Fruit fly (Drosophila melanogaster): ENCODE results near the gene CG8086.

Gene CG8086

dm6 chr2L:8302766-8303479 is 45.6 kb upstream of the CG8086 start, which contains the start of the genes wol and Scgalpha (continued):
- TF ChIP-seq CG10654 (GFP tag; optimal IDR thresholded peaks at IDR 0.05): no peak
- no peak for TF ChIP-seq cg (GFP tag; optimal IDR thresholded peaks at IDR 0.05)
- no peak for TF ChIP-seq C15 (GFP tag; IDR thresholded peaks at IDR 0.05)
- no peak for TF ChIP-seq CG15514 (GFP tag; optimal IDR thresholded peaks at IDR 0.05)
- no peak for TF ChIP-seq Elba2 (GFP tag; optimal IDR thresholded peaks at IDR 0.05)
- no peak for TF ChIP-seq run (tag; optimal IDR thresholded peaks at IDR 0.05)
- peak; percentile 51 for TF ChIP-seq unc-4 (GFP tag; IDR thresholded peaks at IDR 0.05; ENCODE audit: partially characterized antibody)
- no peak for TF ChIP-seq CG31365 (tag; optimal IDR thresholded peaks at IDR 0.05)
- TF ChIP-seq CG34422 (GFP tag; IDR thresholded peaks at IDR 0.05): no peak; the same call in 2 of the 3 replicates
- no peak for TF ChIP-seq schlank (tag; optimal IDR thresholded peaks at IDR 0.05)
- TF ChIP-seq zfh2 (GFP tag; optimal IDR thresholded peaks at IDR 0.05): no peak
- TF ChIP-seq dimm (GFP tag; IDR thresholded peaks at IDR 0.05): no peak
- TF ChIP-seq D19B (GFP tag; optimal IDR thresholded peaks at IDR 0.05): no peak
- TF ChIP-seq Nf-YB (GFP tag; optimal IDR thresholded peaks at IDR 0.05): no peak
- TF ChIP-seq hkb (optimal IDR thresholded peaks at IDR 0.05): no peak
- no peak for TF ChIP-seq hkb (GFP tag; IDR thresholded peaks at IDR 0.05)
- TF ChIP-seq CG1529 (GFP tag; optimal IDR thresholded peaks at IDR 0.05): no peak
- TF ChIP-seq nerfin-1 (tag; optimal IDR thresholded peaks at IDR 0.05): peak; percentile 81
- TF ChIP-seq CG4730 (GFP tag; IDR thresholded peaks at IDR 0.05): no peak
- TF ChIP-seq CG6683 (GFP tag; optimal IDR thresholded peaks at IDR 0.05): no peak
- no peak for TF ChIP-seq Spps (tag; optimal IDR thresholded peaks at IDR 0.05)
- TF ChIP-seq CG6689 (GFP tag; IDR thresholded peaks at IDR 0.05): no peak
- no peak for TF ChIP-seq tin (GFP tag; optimal IDR thresholded peaks at IDR 0.05)
- TF ChIP-seq Atf-2 (GFP tag; optimal IDR thresholded peaks at IDR 0.05): no peak
- TF ChIP-seq Fer3 (tag; optimal IDR thresholded peaks at IDR 0.05): no peak
- TF ChIP-seq HLH4C (GFP tag; IDR thresholded peaks at IDR 0.05; ENCODE audit: partially characterized antibody): peak; percentile 69
- peak; percentile 41 for TF ChIP-seq YL-1 (GFP tag; optimal IDR thresholded peaks at IDR 0.05)
- no peak for TF ChIP-seq peb (GFP tag; IDR thresholded peaks at IDR 0.05)
- TF ChIP-seq CG10462 (GFP tag; optimal IDR thresholded peaks at IDR 0.05): no peak
- TF ChIP-seq Myb (GFP tag; optimal IDR thresholded peaks at IDR 0.05): peak; percentile 40
- TF ChIP-seq CG8281 (tag; optimal IDR thresholded peaks at IDR 0.05): no peak
- TF ChIP-seq CG13624 (GFP tag; optimal IDR thresholded peaks at IDR 0.05): no peak
- TF ChIP-seq Lim3 (GFP tag; IDR thresholded peaks at IDR 0.05): no peak
- no peak for TF ChIP-seq CG30431 (GFP tag; optimal IDR thresholded peaks at IDR 0.05)
- TF ChIP-seq esg (GFP tag; conservative IDR thresholded peaks at IDR 0.05): no peak
- no peak for TF ChIP-seq Atf3 (GFP tag; optimal IDR thresholded peaks at IDR 0.05)
- no peak for TF ChIP-seq CG15601 (tag; optimal IDR thresholded peaks at IDR 0.05)
- no peak for TF ChIP-seq CG8478 (optimal IDR thresholded peaks at IDR 0.05)
- TF ChIP-seq psq (GFP tag; optimal IDR thresholded peaks at IDR 0.05): no peak
- TF ChIP-seq rib (GFP tag; IDR thresholded peaks at IDR 0.05): no peak
- TF ChIP-seq tio (GFP tag; optimal IDR thresholded peaks at IDR 0.05): no peak
- no peak for TF ChIP-seq CG12744 (GFP tag; optimal IDR thresholded peaks at IDR 0.05)
- TF ChIP-seq CG3726 (GFP tag; IDR thresholded peaks at IDR 0.05): no peak
- no peak for TF ChIP-seq gt (GFP tag; IDR thresholded peaks at IDR 0.05)
- no peak for TF ChIP-seq CG9876 (GFP tag; optimal IDR thresholded peaks at IDR 0.05)
- TF ChIP-seq CG7786 (GFP tag; optimal IDR thresholded peaks at IDR 0.05): no peak
- no peak for TF ChIP-seq CG1024 (GFP tag; IDR thresholded peaks at IDR 0.05)
- no peak for TF ChIP-seq kay (GFP tag; optimal IDR thresholded peaks at IDR 0.05)
- no peak for TF ChIP-seq CG6813 (GFP tag; optimal IDR thresholded peaks at IDR 0.05)
- no peak for TF ChIP-seq CG7357 (GFP tag; IDR thresholded peaks at IDR 0.05)
- no peak for TF ChIP-seq CG12299 (tag; optimal IDR thresholded peaks at IDR 0.05)
- no peak for TF ChIP-seq CG3163 (GFP tag; optimal IDR thresholded peaks at IDR 0.05)

Measured in whole organism, embryonic.